Fruit fly (Drosophila melanogaster) whole organism, embryonic: ENCODE results near the gene CG7149.

Source experiments
- Antp ChIP-seq: fragments of 200-800 bp; sonication (Bioruptor generic); optimal IDR thresholded peaks from 3 replicates; lab custom pipeline; 2016; ENCODE audit warnings: missing biosample characterization, missing genetic modification characterization
- Atf6 ChIP-seq: fragments of 200-800 bp; sonication (Bioruptor generic); IDR thresholded peaks from 2 replicates; pipeline ENCODE4 v1.3.6; 2022; ENCODE audit warnings: missing biosample characterization, missing genetic modification characterization
- B-H2 ChIP-seq: fragments of 200-800 bp; sonication (Bioruptor generic); optimal IDR thresholded peaks from 2 replicates; lab custom pipeline; 2018; ENCODE audit warnings: missing biosample characterization, mild to moderate bottlenecking, missing genetic modification characterization
- CG10431 ChIP-seq: fragments of 200-800 bp; sonication (Bioruptor generic); optimal IDR thresholded peaks from 3 replicates; lab custom pipeline; 2018; ENCODE audit warnings: missing biosample characterization, mild to moderate bottlenecking, missing genetic modification characterization
- CG10462 ChIP-seq: fragments of 200-800 bp; sonication (Bioruptor generic); optimal IDR thresholded peaks from 2 replicates; lab custom pipeline; 2016; ENCODE audit warnings: missing biosample characterization, missing genetic modification characterization
- CG11456 ChIP-seq: fragments of 200-800 bp; sonication (Bioruptor generic); IDR thresholded peaks from 3 replicates; pipeline ENCODE4 v1.3.6; 2022; ENCODE audit warnings: missing biosample characterization, missing genetic modification characterization
- CG12769 ChIP-seq: fragments of 200-800 bp; sonication (Bioruptor generic); optimal IDR thresholded peaks from 2 replicates; lab custom pipeline; 2019; ENCODE audit warnings: missing biosample characterization, mild to moderate bottlenecking, missing genetic modification characterization, moderate library complexity
- CG14014 ChIP-seq: fragments of 200-800 bp; sonication (Bioruptor generic); IDR thresholded peaks from 2 replicates; pipeline ENCODE4 v1.3.6; 2022; ENCODE audit warnings: missing biosample characterization, missing genetic modification characterization
- CG15479 ChIP-seq: fragments of 200-800 bp; sonication (Bioruptor generic); optimal IDR thresholded peaks from 3 replicates; lab custom pipeline; 2019; ENCODE audit warnings: missing biosample characterization, mild to moderate bottlenecking, missing genetic modification characterization, moderate library complexity
- CG2129 ChIP-seq: fragments of 200-800 bp; sonication (Bioruptor generic); IDR thresholded peaks from 2 replicates; pipeline ENCODE4 v1.3.6; 2022; ENCODE audit warnings: missing biosample characterization, missing genetic modification characterization; ENCODE audit not compliant: partially characterized antibody
- CG30020 ChIP-seq: fragments of 200-800 bp; optimal IDR thresholded peaks from 2 replicates; lab custom pipeline; 2019; ENCODE audit warnings: missing biosample characterization, mild to moderate bottlenecking, missing genetic modification characterization, moderate library complexity
- CG30403 ChIP-seq: fragments of 200-800 bp; sonication (Bioruptor generic); optimal IDR thresholded peaks from 3 replicates; lab custom pipeline; 2016; ENCODE audit warnings: missing biosample characterization, missing genetic modification characterization
- CG3163 ChIP-seq: fragments of 200-800 bp; sonication (Bioruptor generic); optimal IDR thresholded peaks from 3 replicates; lab custom pipeline; 2016; ENCODE audit warnings: missing biosample characterization, missing genetic modification characterization
- CG32772 ChIP-seq: fragments of 200-800 bp; sonication (Bioruptor generic); IDR thresholded peaks from 2 replicates; pipeline ENCODE4 v1.3.6; 2022; ENCODE audit warnings: missing biosample characterization, missing genetic modification characterization
- CG6689 ChIP-seq: fragments of 200-800 bp; sonication (Bioruptor generic); IDR thresholded peaks from 2 replicates; pipeline ENCODE4 v1.3.6; 2022; ENCODE audit warnings: missing biosample characterization, missing genetic modification characterization
- CG7839 ChIP-seq: fragments of 200-800 bp; sonication (Bioruptor generic); optimal IDR thresholded peaks from 3 replicates; lab custom pipeline; 2018; ENCODE audit warnings: missing biosample characterization, mild to moderate bottlenecking, missing genetic modification characterization, moderate library complexity
- CG8478 ChIP-seq: fragments of >200 bp; optimal IDR thresholded peaks from 2 replicates; lab custom pipeline; 2018
- CG9727 ChIP-seq: fragments of 200-800 bp; sonication (Bioruptor generic); optimal IDR thresholded peaks from 3 replicates; lab custom pipeline; 2017; ENCODE audit warnings: missing biosample characterization, mild to moderate bottlenecking, missing genetic modification characterization
- Dad ChIP-seq: fragments of 200-800 bp; sonication (Bioruptor generic); optimal IDR thresholded peaks from 3 replicates; lab custom pipeline; 2016; ENCODE audit warnings: missing biosample characterization, missing genetic modification characterization
- Doc3 ChIP-seq: fragments of 200-800 bp; sonication (Bioruptor generic); IDR thresholded peaks from 3 replicates; pipeline ENCODE4 v1.3.6; 2022; ENCODE audit warnings: missing biosample characterization, missing genetic modification characterization; ENCODE audit not compliant: partially characterized antibody
- Drgx ChIP-seq: fragments of 200-800 bp; sonication (Bioruptor generic); IDR thresholded peaks from 2 replicates; pipeline ENCODE4 v1.3.6; 2022; ENCODE audit warnings: missing biosample characterization, missing genetic modification characterization
- Hey ChIP-seq: fragments of 200-800 bp; sonication (Bioruptor generic); optimal IDR thresholded peaks from 3 replicates; lab custom pipeline; 2018; ENCODE audit warnings: missing biosample characterization, mild to moderate bottlenecking, missing genetic modification characterization
- HmgD ChIP-seq: fragments of 200-800 bp; sonication (Bioruptor generic); optimal IDR thresholded peaks from 3 replicates; lab custom pipeline; 2016; ENCODE audit warnings: missing biosample characterization, missing genetic modification characterization
- Hr39 ChIP-seq: fragments of >200 bp; optimal IDR thresholded peaks from 2 replicates; lab custom pipeline; 2017
- Hr51 ChIP-seq, 2 experiments: fragments of 200-800 bp; sonication (Bioruptor generic); optimal IDR thresholded peaks; 2 replicates in 1 of 2; 3 replicates in 1 of 2; lab custom pipeline; 2016 to 2018; ENCODE audit warnings: missing biosample characterization in 2 of 2, missing genetic modification characterization in 2 of 2, mild to moderate bottlenecking in 1 of 2, moderate library complexity in 1 of 2
- Max ChIP-seq: fragments of 200-800 bp; sonication (Bioruptor generic); optimal IDR thresholded peaks from 2 replicates; lab custom pipeline; 2016; ENCODE audit warnings: missing biosample characterization, mild to moderate bottlenecking, missing genetic modification characterization
- Taf1 ChIP-seq: fragments of 200-800 bp; sonication (Bioruptor generic); IDR thresholded peaks from 2 replicates; pipeline ENCODE4 v1.3.6; 2022; ENCODE audit warnings: missing biosample characterization, missing genetic modification characterization
- bab2 ChIP-seq: fragments of 200-800 bp; sonication (Bioruptor generic); optimal IDR thresholded peaks from 2 replicates; lab custom pipeline; 2016; ENCODE audit warnings: missing biosample characterization, missing genetic modification characterization
- bsh ChIP-seq, 2 experiments: fragments of 200-800 bp; sonication (Bioruptor generic); optimal IDR thresholded peaks; 2 replicates each; lab custom pipeline; 2017 to 2018; ENCODE audit warnings: mild to moderate bottlenecking in 2 of 2, missing biosample characterization in 2 of 2, missing genetic modification characterization in 2 of 2, moderate library complexity in 1 of 2
- cas ChIP-seq: fragments of 200-800 bp; sonication (Bioruptor generic); IDR thresholded peaks from 2 replicates; pipeline ENCODE4 v1.3.6; 2022; ENCODE audit warnings: missing biosample characterization, missing genetic modification characterization
- emc ChIP-seq: fragments of 200-800 bp; sonication (Bioruptor generic); optimal IDR thresholded peaks from 2 replicates; lab custom pipeline; 2016; ENCODE audit warnings: missing biosample characterization, missing genetic modification characterization
- ems ChIP-seq: fragments of 200-800 bp; sonication (Bioruptor generic); optimal IDR thresholded peaks from 3 replicates; lab custom pipeline; 2016; ENCODE audit warnings: missing biosample characterization, missing genetic modification characterization
- fd64A ChIP-seq: fragments of 200-800 bp; sonication (Bioruptor generic); optimal IDR thresholded peaks from 3 replicates; lab custom pipeline; 2018; ENCODE audit warnings: missing biosample characterization, mild to moderate bottlenecking, missing genetic modification characterization
- gsb-n ChIP-seq: fragments of 200-800 bp; sonication (Bioruptor generic); optimal IDR thresholded peaks from 3 replicates; lab custom pipeline; 2018; ENCODE audit warnings: missing biosample characterization, mild to moderate bottlenecking, missing genetic modification characterization
- h ChIP-seq: fragments of >200 bp; optimal IDR thresholded peaks from 2 replicates; lab custom pipeline; 2017
- nom ChIP-seq: fragments of 200-800 bp; sonication (Bioruptor generic); optimal IDR thresholded peaks from 2 replicates; lab custom pipeline; 2017; ENCODE audit warnings: missing biosample characterization, missing genetic modification characterization, mild to moderate bottlenecking, moderate library complexity, missing genetic modification reagents
- prd ChIP-seq, 3 experiments: fragments of >200 bp in 2 of 3; fragments of 200-800 bp in 1 of 3; sonication (Bioruptor generic) in 1 of 3; optimal IDR thresholded peaks in 2 of 3; IDR thresholded peaks in 1 of 3; 2 replicates in 2 of 3; 3 replicates in 1 of 3; pipeline versions ENCODE4 v1.3.6 to Lab custom; 2017 to 2022; ENCODE audit warnings: missing biosample characterization in 1 of 3, missing genetic modification characterization in 1 of 3
- pros ChIP-seq: fragments of 200-800 bp; sonication (Bioruptor generic); optimal IDR thresholded peaks from 3 replicates; lab custom pipeline; 2019; ENCODE audit warnings: missing biosample characterization, mild to moderate bottlenecking, missing genetic modification characterization, moderate library complexity
- pum ChIP-seq: fragments of 200-800 bp; sonication (Bioruptor generic); optimal IDR thresholded peaks from 2 replicates; lab custom pipeline; 2016; ENCODE audit warnings: missing biosample characterization, missing genetic modification characterization
- sisA ChIP-seq: fragments of 200-800 bp; sonication (Bioruptor generic); IDR thresholded peaks from 2 replicates; pipeline ENCODE4 v1.3.6; 2022; ENCODE audit warnings: missing biosample characterization, missing genetic modification characterization
- sug ChIP-seq: fragments of 200-800 bp; optimal IDR thresholded peaks from 2 replicates; lab custom pipeline; 2019; ENCODE audit warnings: missing biosample characterization, mild to moderate bottlenecking, missing genetic modification characterization, moderate library complexity
- tap ChIP-seq: fragments of 200-800 bp; optimal IDR thresholded peaks from 3 replicates; lab custom pipeline; 2019; ENCODE audit warnings: missing biosample characterization, mild to moderate bottlenecking, missing genetic modification characterization, moderate library complexity
- usp ChIP-seq: fragments of >200 bp; optimal IDR thresholded peaks from 2 replicates; lab custom pipeline; 2017; ENCODE audit warnings: missing biosample characterization, missing genetic modification characterization

The CG7149 gene

DNA sequence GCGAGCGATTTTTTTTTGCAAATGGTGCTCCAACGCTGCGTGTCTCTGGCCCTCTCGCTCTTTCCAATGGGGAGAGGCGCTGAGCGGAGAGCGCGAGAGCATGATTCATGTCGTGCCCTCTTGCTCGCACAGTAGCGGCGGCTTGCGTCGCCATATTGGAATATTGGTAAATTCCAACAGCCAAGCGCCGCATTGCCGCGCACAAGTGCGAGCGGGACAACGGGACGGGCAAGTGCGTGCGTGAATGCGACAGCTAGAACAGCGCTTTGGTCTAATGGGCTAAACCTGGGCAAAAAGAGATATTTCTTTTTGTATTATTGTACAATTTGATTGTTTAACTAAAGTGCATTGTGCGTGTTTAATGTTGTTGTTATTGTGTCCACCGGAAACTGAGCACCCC, 37.9 kb upstream of the CG7149 start (continued):
- TF ChIP-seq sug (tag; lab: Kevin White, UChicago) (peak; percentile 48), CG2129 (no peak), CG7839 (tag; lab: Kevin White, UChicago) (no peak), h (lab: Kevin White, UChicago) (no peak), CG11456 (GFP tag; lab: Robert Waterston, UW) (no peak), emc (no peak), pum (GFP tag; lab: Kevin White, UChicago) (no peak), CG10431 (GFP tag; lab: Kevin White, UChicago) (no peak), tap (tag; lab: Kevin White, UChicago) (no peak), bab2 (GFP tag; lab: Kevin White, UChicago) (no peak), gsb-n (tag; lab: Kevin White, UChicago) (no peak), Taf1 (GFP tag; lab: Robert Waterston, UW) (no peak), usp (GFP tag; lab: Kevin White, UChicago) (no peak), Atf6 (GFP tag; lab: Robert Waterston, UW) (no peak), Hey (tag; lab: Kevin White, UChicago) (no peak), CG10462 (no peak), CG12769 (tag; lab: Kevin White, UChicago) (peak; percentile 32), sisA (GFP tag; lab: Robert Waterston, UW) (no peak), Hr39 (lab: Kevin White, UChicago) (no peak), Max (peak; percentile 29), Doc3 (GFP tag; lab: Robert Waterston, UW) (no peak), Dad (GFP tag; lab: Kevin White, UChicago) (no peak), CG30020 (tag; lab: Kevin White, UChicago) (peak; percentile 19), CG32772 (GFP tag; lab: Robert Waterston, UW) (peak; percentile 86), CG14014 (0 out of 2 replicates have a peak, but pooled peaks have one; percentile 27), Antp (GFP tag; lab: Kevin White, UChicago) (no peak), CG30403 (no peak), Drgx (GFP tag; lab: Robert Waterston, UW) (no peak), fd64A (GFP tag; lab: Kevin White, UChicago) (no peak), CG3163 (no peak), CG8478 (lab: Kevin White, UChicago) (peak; percentile 99), B-H2 (peak; percentile 64), pros (GFP tag; lab: Kevin White, UChicago) (peak; percentile 9), bsh (GFP tag; optimal IDR thresholded peaks at IDR 0.05; lab: Kevin White, UChicago) (peak in 1 of 2 experiments; percentile 11), CG15479 (GFP tag; lab: Kevin White, UChicago) (peak; percentile 82), CG6689 (GFP tag; lab: Robert Waterston, UW) (peak; percentile 13; the same call in 1 of the 2 replicates), Hr51 (GFP tag; optimal IDR thresholded peaks at IDR 0.05; lab: Kevin White, UChicago) (peak in 1 of 2 experiments; percentile 13), CG9727 (GFP tag; lab: Kevin White, UChicago) (peak; percentile 2), cas (no peak), prd (optimal IDR thresholded peaks at IDR 0.05; lab: Kevin White, UChicago) (no peak), prd (GFP tag; IDR thresholded peaks at IDR 0.05; lab: Robert Waterston, UW) (no peak), ems (GFP tag; lab: Kevin White, UChicago) (no peak), nom (GFP tag; lab: Kevin White, UChicago) (peak; percentile 48), HmgD (peak; percentile 45)
